Worm (Caenorhabditis elegans): ENCODE measurements around the gene spas-1.

Gene spas-1

DNA sequence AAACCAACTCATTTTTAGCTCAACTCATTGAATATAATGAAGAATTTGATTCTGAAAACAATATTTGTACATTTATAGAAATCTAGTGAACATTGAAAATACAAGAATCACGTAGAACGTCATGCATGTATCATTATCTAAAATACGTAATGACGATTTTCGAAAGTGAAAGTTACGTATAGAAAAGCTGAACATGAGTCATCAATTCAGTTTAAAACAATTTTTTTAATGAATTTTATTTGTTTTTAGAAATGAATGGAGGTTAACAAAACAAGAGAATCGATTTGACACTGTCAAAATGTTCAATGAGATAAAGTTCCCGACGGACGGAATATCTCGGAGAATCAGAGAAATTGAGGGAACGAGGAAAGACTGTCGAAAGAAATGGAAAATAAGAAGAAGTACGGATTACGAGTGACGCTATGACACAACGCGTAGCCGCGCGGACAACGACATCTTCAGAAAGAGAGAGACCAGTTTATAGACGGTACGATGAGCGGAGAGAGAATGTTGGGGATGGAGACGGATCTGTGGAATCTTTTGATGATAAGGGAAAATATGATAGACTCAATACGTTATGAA lies 6.2 kb downstream of the spas-1 start, which contains the start of gene ptr-1:
Gene ptr-1, minus strand, starts transcription at position 51 of the 582 bp plus-strand sequence.
- TF ChIP-seq him-1 (tag; optimal IDR thresholded peaks at IDR 0.05): no peak
- no peak for TF ChIP-seq W03F9.2 (tag; optimal IDR thresholded peaks at IDR 0.05)
- TF ChIP-seq dao-5 (tag; optimal IDR thresholded peaks at IDR 0.05): no peak

DNA sequence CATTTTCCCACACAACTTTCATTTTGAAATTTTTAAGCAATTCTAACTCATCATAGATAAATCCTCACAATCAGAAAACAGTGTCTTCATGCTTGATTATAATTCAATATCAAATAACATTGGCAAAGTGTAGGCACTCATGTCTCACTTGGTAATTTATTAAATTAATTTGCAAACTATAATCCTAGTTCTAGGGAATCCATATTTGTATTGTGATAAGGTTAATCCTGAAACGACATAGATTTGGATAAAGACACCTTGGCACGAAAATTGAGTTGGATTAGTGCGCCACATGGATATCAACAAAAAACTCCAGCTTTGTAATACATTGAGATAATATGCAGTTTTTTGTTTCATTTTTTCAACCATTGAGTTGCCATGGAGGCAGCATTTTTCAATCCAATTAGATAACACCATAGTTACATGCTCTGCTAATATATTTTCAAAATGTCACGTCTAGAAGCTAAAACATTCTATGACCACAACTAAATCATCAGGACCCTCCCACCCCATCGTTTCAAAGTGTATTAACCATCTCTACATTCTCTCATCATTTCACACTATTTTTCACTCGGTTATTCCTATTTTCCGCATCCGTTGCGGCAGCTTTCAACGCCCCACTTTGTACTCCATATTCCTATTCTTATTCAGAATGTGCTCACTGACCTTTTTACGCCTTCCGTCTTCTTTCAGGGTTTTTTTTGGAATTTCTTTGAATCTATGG lies 8.3 kb downstream of the spas-1 start:
- TF ChIP-seq W03F9.2 (tag; optimal IDR thresholded peaks at IDR 0.05) (no peak), dao-5 (tag; optimal IDR thresholded peaks at IDR 0.05) (no peak), him-1 (tag; optimal IDR thresholded peaks at IDR 0.05) (no peak)

DNA sequence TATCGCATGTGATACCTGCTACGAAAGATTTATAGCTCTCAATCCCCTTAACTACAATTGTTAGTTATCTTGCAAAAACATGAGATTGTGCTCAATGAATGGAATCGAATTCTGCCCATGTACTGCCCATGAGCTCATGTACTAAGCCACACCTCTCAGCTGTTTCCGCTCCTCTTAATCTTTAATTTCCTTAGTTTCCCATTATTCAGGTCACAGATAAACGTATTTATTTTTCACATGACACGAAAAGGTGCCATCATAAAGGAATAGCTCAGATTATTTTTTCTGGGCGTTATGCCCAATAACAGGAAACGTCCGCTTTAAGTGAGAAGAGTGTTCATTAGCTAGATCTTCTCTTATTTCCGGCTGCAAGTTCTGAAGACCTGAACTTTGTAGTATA lies 10.4 kb downstream of the spas-1 start:
- TF ChIP-seq him-1 (tag; optimal IDR thresholded peaks at IDR 0.05) (no peak), W03F9.2 (tag; optimal IDR thresholded peaks at IDR 0.05) (no peak), dao-5 (tag; optimal IDR thresholded peaks at IDR 0.05) (no peak)

DNA sequence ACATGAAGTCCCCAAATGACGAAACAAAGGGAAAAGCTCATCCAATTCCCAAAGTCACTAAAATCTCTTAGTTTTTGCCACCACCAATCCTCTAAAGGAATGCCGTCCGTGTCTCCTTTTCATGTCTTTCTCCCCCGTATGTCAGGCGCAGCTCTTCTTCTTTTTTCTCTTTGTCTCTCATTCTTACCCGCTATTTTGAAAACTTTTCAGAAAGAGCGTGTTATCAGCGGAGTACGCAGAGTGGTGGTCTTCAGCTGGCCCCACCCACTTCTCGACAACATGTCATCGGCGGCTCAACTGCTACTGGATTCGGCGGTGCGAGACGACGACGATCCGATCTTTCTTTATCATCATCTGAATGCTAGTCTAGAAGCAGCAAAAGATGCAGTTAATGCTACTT lies 15.8 kb downstream of the spas-1 start, which contains the start of gene sphr-1:
Gene sphr-1, plus strand, starts transcription at position 205 of the 400 bp plus-strand sequence.
- TF ChIP-seq W03F9.2 (tag; optimal IDR thresholded peaks at IDR 0.05): no peak

DNA sequence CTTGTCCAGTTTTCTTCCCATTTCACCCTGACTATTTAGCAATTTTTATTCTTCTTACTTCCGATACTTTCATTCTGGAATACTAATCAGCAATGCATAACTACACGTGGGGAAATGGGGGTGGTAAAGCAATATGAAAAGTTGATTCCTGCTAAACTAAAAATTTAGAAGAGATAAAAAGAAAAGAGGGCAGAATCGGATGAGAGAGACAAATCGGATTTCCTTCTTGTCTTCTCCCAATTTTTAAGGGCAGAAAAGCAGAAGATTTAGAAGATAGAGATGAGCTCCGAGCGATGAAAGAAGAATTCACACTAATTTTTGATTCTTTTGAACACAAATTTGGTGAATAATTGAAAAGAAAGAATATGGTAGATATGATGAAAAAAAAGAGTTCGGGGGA lies 18.5 kb downstream of the spas-1 start:
- TF ChIP-seq W03F9.2 (tag; optimal IDR thresholded peaks at IDR 0.05) (no peak), him-1 (tag; optimal IDR thresholded peaks at IDR 0.05) (no peak), dao-5 (tag; optimal IDR thresholded peaks at IDR 0.05) (no peak)

DNA sequence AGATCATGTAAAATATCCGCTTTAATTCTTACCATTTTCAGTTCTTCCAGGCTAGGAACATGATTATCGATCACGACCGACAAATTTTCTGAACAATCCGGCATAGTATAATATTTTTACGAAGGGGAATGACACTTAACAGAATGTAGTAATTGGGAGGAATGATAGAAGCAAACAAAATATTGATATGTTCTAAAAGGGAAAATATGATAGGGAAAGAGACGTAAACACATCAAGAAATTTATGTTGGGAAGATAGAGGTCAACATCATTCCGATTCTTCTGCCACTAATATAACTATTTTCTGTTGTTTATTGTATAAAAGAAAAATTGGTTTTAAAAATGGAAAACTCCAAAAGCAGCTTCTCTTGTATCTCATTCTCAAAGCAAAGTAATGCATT lies 21.5 kb downstream of the spas-1 start, which contains the start of gene C24B5.4:
Gene C24B5.4, minus strand, starts transcription at position 206 of the 400 bp plus-strand sequence.
- TF ChIP-seq dao-5 (tag; optimal IDR thresholded peaks at IDR 0.05) (no peak), him-1 (tag; optimal IDR thresholded peaks at IDR 0.05) (no peak), W03F9.2 (tag; optimal IDR thresholded peaks at IDR 0.05) (no peak)

DNA sequence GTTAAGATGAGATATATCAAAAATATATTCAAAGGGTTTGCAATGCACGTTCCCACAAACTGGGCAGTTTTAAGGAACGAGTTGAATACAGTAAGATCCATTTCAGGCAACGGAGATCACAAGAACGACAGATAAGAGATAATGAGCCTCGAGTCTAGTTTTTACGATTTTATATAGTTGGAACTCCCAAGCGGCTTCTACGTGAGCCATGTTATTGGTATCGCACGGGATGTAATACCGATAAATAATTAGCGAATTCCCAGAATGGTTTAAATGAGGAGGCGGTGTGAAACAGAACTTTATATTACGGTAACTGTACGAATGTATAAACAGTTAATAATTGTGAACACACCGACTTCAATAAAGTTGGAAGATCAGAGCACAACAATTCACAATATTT lies 23.3 kb downstream of the spas-1 start, which contains the start of gene str-177:
Gene str-177, minus strand, starts transcription at position 101 of the 400 bp plus-strand sequence.
- TF ChIP-seq him-1 (tag; optimal IDR thresholded peaks at IDR 0.05) (no peak), W03F9.2 (tag; optimal IDR thresholded peaks at IDR 0.05) (no peak), dao-5 (tag; optimal IDR thresholded peaks at IDR 0.05) (no peak)

DNA sequence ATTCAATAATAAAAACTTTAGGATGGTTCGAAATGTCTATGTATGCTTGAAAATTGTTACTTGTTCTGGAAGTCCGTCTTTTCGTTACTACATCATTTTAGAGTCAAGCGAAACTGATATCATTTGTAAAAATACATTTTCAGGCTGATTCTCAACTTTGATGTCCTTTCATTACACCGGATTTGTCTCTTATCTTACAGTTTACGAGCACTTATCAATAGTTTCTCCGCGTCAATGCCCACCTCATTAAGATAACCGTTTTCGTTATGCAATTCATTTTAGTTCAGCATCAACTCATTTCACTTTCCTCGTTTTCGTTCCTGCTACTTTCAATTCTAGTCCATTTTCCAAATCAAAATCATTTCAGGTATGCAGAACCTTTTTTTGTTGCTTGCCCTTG lies 27.1 kb downstream of the spas-1 start, which contains the start of gene asp-2:
Gene asp-2, plus strand, starts transcription at position 368 of the 400 bp plus-strand sequence.
- no peak for TF ChIP-seq him-1 (tag; optimal IDR thresholded peaks at IDR 0.05)
- TF ChIP-seq W03F9.2 (tag; optimal IDR thresholded peaks at IDR 0.05): no peak
- no peak for TF ChIP-seq dao-5 (tag; optimal IDR thresholded peaks at IDR 0.05)

DNA sequence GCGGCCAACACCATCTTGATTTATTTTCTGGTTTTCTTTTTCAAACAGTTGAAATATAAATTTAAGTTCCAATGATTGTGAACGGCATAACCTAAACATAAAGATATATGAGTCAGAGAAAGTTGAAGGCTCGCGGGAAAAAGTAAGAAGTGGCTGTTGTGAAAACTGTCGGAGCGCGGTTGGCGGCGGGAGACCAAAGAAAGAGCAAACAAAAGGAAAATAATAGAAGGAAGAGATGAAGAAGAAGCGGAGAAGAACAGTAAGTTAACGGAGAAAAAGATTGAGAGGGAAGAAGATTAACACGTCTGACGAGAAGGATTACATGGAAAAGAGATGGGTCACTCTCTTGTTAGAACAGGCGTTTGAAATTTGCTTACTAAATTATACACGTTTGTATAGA lies 31.8 kb downstream of the spas-1 start, which contains the start of gene inx-10:
Gene inx-10, minus strand, starts transcription at position 101 of the 400 bp plus-strand sequence.
- TF ChIP-seq dao-5 (tag; optimal IDR thresholded peaks at IDR 0.05): no peak
- no peak for TF ChIP-seq W03F9.2 (tag; optimal IDR thresholded peaks at IDR 0.05)
- TF ChIP-seq him-1 (tag; optimal IDR thresholded peaks at IDR 0.05): no peak

DNA sequence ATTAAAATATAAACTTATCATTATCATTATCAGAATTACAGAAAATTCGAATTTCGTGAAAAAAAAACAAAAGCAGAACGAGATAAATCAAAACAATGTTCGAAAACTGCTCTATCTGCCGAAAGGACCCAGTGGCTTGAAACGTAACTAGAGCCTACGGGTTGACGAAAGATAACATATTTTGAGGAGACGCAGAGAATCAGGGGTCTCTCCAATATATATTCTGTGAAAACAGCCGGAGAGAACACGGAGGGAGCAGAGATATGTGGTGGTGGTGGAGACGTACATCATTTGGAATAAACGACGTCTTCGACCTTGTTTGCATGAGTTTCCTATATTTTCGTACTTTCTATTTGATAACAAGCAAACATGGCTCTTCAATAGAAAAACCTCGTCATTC lies 33.3 kb downstream of the spas-1 start:
- TF ChIP-seq him-1 (tag; optimal IDR thresholded peaks at IDR 0.05): no peak
- TF ChIP-seq W03F9.2 (tag; optimal IDR thresholded peaks at IDR 0.05): no peak
- no peak for TF ChIP-seq dao-5 (tag; optimal IDR thresholded peaks at IDR 0.05)

DNA sequence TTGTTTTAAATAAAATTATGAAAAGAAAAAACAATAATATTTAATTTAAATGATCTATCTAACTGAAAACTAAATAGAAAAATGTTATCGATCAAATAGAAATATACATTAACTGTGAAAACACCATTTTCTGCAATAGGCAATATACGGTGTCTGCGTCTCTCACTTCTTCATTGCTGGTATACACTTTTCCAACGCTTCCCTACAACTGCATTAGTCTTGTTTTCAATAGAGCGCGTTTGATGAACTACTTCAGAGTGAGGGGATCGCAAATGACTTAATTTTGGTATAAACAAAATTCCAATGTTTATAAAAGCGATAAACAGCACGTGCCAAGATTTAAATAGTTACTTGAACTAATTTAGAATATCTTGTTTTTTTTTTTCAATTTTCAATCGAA lies 36.9 kb downstream of the spas-1 start:
- TF ChIP-seq him-1 (tag; optimal IDR thresholded peaks at IDR 0.05): no peak
- no peak for TF ChIP-seq dao-5 (tag; optimal IDR thresholded peaks at IDR 0.05)
- peak; percentile 55 for TF ChIP-seq W03F9.2 (tag; optimal IDR thresholded peaks at IDR 0.05)

DNA sequence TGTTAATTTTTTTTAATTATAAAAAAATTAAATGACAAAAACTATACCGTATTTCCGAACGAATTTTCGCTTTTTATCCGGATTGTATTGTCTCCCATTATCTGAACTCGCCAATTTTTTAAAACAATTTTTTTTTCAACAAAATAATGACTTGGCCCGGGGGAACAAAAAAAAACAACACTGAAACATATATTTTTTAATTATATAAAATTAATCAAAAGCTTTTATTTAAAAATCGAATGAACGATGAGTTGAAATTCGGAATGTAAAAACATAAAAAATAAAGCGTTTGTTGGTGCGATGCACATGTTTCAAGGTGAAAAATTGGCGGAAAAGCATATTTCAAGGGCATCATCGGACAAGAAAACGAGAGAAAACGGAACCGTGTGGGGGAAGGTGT lies 38.0 kb downstream of the spas-1 start, which contains the start of gene mdt-27:
Gene mdt-27, minus strand, starts transcription at position 101 of the 400 bp plus-strand sequence.
- no peak for TF ChIP-seq W03F9.2 (tag; optimal IDR thresholded peaks at IDR 0.05)
- TF ChIP-seq him-1 (tag; optimal IDR thresholded peaks at IDR 0.05): no peak
- TF ChIP-seq dao-5 (tag; optimal IDR thresholded peaks at IDR 0.05): no peak

DNA sequence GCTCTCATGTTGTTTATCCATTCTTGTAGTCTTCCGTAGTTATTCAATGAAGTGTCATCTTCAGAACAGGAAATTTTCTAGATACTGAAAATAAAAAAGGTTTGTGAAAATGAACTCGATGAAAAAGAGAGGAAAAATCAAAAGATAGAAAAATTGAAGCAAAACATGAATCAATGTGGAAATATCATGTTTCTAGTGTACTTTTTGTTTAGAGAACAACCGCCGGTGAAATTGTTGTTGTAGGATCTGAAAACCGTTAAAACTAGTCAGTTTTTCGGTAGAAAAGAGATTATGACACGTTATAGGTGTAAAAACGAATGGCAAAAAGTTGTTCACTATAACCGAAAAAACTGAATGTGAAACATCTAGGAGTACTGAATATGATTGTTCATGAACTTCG lies 41.6 kb downstream of the spas-1 start, which contains the start of gene pacs-1:
Gene pacs-1, minus strand, starts transcription at position 101 of the 400 bp plus-strand sequence.
- TF ChIP-seq him-1 (tag; optimal IDR thresholded peaks at IDR 0.05) (no peak), W03F9.2 (tag; optimal IDR thresholded peaks at IDR 0.05) (no peak), dao-5 (tag; optimal IDR thresholded peaks at IDR 0.05) (no peak)

DNA sequence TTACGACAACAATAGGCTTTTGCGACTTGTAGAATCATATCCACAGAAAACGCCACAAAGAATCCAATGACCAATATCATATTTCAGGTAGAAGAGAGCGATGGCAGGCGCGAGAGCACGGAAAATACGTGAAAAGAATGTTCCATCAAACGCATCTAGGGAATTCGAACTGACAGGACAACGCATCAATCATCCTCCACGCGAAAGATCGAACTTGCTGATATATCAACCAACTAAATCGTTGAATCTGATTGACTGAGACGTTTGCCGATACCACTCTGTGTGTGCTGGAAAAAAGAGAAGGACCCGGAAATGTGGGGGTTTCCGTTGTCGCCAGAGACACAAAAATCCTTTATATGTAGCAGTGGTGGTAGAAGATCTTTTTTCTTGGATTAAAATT lies 42.6 kb downstream of the spas-1 start:
- no peak for TF ChIP-seq him-1 (tag; optimal IDR thresholded peaks at IDR 0.05)
- TF ChIP-seq dao-5 (tag; optimal IDR thresholded peaks at IDR 0.05): no peak
- TF ChIP-seq W03F9.2 (tag; optimal IDR thresholded peaks at IDR 0.05): no peak
